Fruit fly (Drosophila melanogaster) whole organism, pupa: ENCODE results near the gene CG32811.

Source experiments
- CG10348 ChIP-seq: fragments of 200-800 bp; sonication (Bioruptor generic); IDR thresholded peaks from 2 replicates; pipeline ENCODE4 v1.3.6; 2022; ENCODE audit warnings: missing biosample characterization, missing genetic modification characterization
- CG17806 ChIP-seq: fragments of 200-800 bp; sonication (Bioruptor generic); optimal IDR thresholded peaks from 2 replicates; lab custom pipeline; 2018; ENCODE audit warnings: missing biosample characterization, mild to moderate bottlenecking, missing genetic modification characterization, moderate library complexity
- Pif1B ChIP-seq: fragments of 200-800 bp; sonication (Bioruptor generic); optimal IDR thresholded peaks from 3 replicates; lab custom pipeline; 2016; ENCODE audit warnings: missing biosample characterization, missing genetic modification characterization
- fd96Ca ChIP-seq: fragments of 200-800 bp; sonication (Bioruptor generic); IDR thresholded peaks from 3 replicates; pipeline ENCODE4 v1.3.6; 2022; ENCODE audit warnings: missing biosample characterization, missing genetic modification characterization

DNA sequence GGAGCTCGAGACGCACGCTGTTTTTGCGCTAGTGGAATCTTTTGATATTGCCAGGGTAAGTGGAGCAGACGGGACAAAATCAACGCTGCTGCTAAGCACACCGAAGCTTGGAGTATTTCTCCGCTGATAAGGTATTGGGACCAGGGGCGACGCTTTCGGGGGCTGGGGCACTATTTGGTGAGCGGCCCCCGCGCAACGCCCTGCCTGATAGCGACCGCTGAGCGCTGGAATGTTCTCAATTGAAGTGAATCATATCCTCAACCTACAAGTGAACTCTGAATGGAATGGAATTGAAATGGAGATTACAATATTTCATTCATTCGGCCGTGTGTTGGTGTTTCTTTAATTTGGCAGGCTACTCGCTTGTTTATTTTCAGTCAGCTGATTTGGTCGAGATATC is 15.8 kb downstream of the CG32811 start:
- no peak for TF ChIP-seq CG10348 (GFP tag; lab: Robert Waterston, UW)
- no peak; the same call in 2 of the 3 replicates for TF ChIP-seq fd96Ca (GFP tag; lab: Robert Waterston, UW)
- TF ChIP-seq CG17806 (tag; lab: Kevin White, UChicago) = no peak
- no peak for TF ChIP-seq Pif1B (GFP tag; lab: Kevin White, UChicago)
